Fruit fly (Drosophila melanogaster) whole organism, embryonic: ENCODE measurements around the gene CAH16.

Experiments
- Abd-B ChIP-seq: fragments of 200-800 bp; sonication (Bioruptor generic); optimal IDR thresholded peaks from 2 replicates; lab custom pipeline; 2018; ENCODE audit warnings: missing biosample characterization, mild to moderate bottlenecking, missing genetic modification characterization, moderate library complexity
- Ada2b ChIP-seq: fragments of 200-800 bp; sonication (Bioruptor generic); IDR thresholded peaks from 2 replicates; pipeline ENCODE4 v1.3.6; 2022; ENCODE audit warnings: missing biosample characterization, missing genetic modification characterization
- Aef1 ChIP-seq: fragments of 200-800 bp; sonication (Bioruptor generic); IDR thresholded peaks from 3 replicates; pipeline ENCODE4 v1.3.6; 2022; ENCODE audit warnings: missing biosample characterization, missing genetic modification characterization
- Blimp-1 ChIP-seq: fragments of 200-800 bp; sonication (Bioruptor generic); optimal IDR thresholded peaks from 3 replicates; lab custom pipeline; 2018; ENCODE audit warnings: missing biosample characterization, missing genetic modification characterization, mild to moderate bottlenecking, moderate library complexity, missing genetic modification reagents
- CG12071 ChIP-seq: fragments of 200-800 bp; sonication (Bioruptor generic); optimal IDR thresholded peaks from 3 replicates; lab custom pipeline; 2018; ENCODE audit warnings: missing biosample characterization, mild to moderate bottlenecking, missing genetic modification characterization
- CG12299 ChIP-seq: fragments of 200-800 bp; sonication (Bioruptor generic); optimal IDR thresholded peaks from 2 replicates; lab custom pipeline; 2018; ENCODE audit warnings: missing biosample characterization, mild to moderate bottlenecking, missing genetic modification characterization
- CG1233 ChIP-seq: fragments of 200-800 bp; sonication (Bioruptor generic); optimal IDR thresholded peaks from 4 replicates; lab custom pipeline; 2018; ENCODE audit warnings: missing biosample characterization, mild to moderate bottlenecking, missing genetic modification characterization
- CG12942 ChIP-seq: fragments of 200-800 bp; sonication (Bioruptor generic); optimal IDR thresholded peaks from 3 replicates; lab custom pipeline; 2016; ENCODE audit warnings: missing biosample characterization, missing genetic modification characterization
- CG13624 ChIP-seq: fragments of 200-800 bp; sonication (Bioruptor generic); optimal IDR thresholded peaks from 2 replicates; lab custom pipeline; 2016; ENCODE audit warnings: missing biosample characterization, missing genetic modification characterization
- CG15073 ChIP-seq: fragments of 200-800 bp; sonication (Bioruptor generic); optimal IDR thresholded peaks from 2 replicates; lab custom pipeline; 2016; ENCODE audit warnings: missing biosample characterization, missing genetic modification characterization
- CG16779 ChIP-seq: fragments of 200-800 bp; sonication (Bioruptor generic); IDR thresholded peaks from 2 replicates; pipeline ENCODE4 v1.3.6; 2022; ENCODE audit warnings: missing biosample characterization, missing genetic modification characterization
- CG17612 ChIP-seq: fragments of 200-800 bp; sonication (Bioruptor generic); IDR thresholded peaks from 2 replicates; pipeline ENCODE4 v1.3.6; 2022; ENCODE audit warnings: missing biosample characterization, missing genetic modification characterization
- CG1792 ChIP-seq: fragments of 200-800 bp; sonication (Bioruptor generic); optimal IDR thresholded peaks from 2 replicates; lab custom pipeline; 2016; ENCODE audit warnings: missing biosample characterization, missing genetic modification characterization
- CG1832 ChIP-seq: fragments of 200-800 bp; sonication (Bioruptor generic); optimal IDR thresholded peaks from 2 replicates; lab custom pipeline; 2017; ENCODE audit warnings: missing biosample characterization, mild to moderate bottlenecking, missing genetic modification characterization, inconsistent platforms
- CG34422 ChIP-seq: fragments of 200-800 bp; sonication (Bioruptor generic); IDR thresholded peaks from 3 replicates; pipeline ENCODE4 v1.3.6; 2022; ENCODE audit warnings: missing biosample characterization, missing genetic modification characterization
- CG5245 ChIP-seq: fragments of 200-800 bp; sonication (Bioruptor generic); optimal IDR thresholded peaks from 3 replicates; lab custom pipeline; 2016; ENCODE audit warnings: missing biosample characterization, missing genetic modification characterization
- CG7271 ChIP-seq: fragments of 200-800 bp; sonication (Bioruptor generic); optimal IDR thresholded peaks from 2 replicates; lab custom pipeline; 2018; ENCODE audit warnings: missing biosample characterization, mild to moderate bottlenecking, missing genetic modification characterization, moderate library complexity
- CG7786 ChIP-seq: fragments of 200-800 bp; sonication (Bioruptor generic); optimal IDR thresholded peaks from 2 replicates; lab custom pipeline; 2016; ENCODE audit warnings: missing biosample characterization, missing genetic modification characterization
- CG8089 ChIP-seq: fragments of 200-800 bp; sonication (Bioruptor generic); optimal IDR thresholded peaks from 3 replicates; lab custom pipeline; 2016; ENCODE audit warnings: missing biosample characterization, missing genetic modification characterization
- CkIIα-i1 ChIP-seq: fragments of 200-800 bp; sonication (Bioruptor generic); IDR thresholded peaks from 2 replicates; pipeline ENCODE4 v1.3.6; 2022; ENCODE audit warnings: missing biosample characterization, missing genetic modification characterization
- E2f2 ChIP-seq: fragments of 200-800 bp; sonication (Bioruptor generic); IDR thresholded peaks from 2 replicates; pipeline ENCODE4 v1.3.6; 2022; ENCODE audit warnings: missing biosample characterization, missing genetic modification characterization
- Lpt ChIP-seq: fragments of >200 bp; optimal IDR thresholded peaks from 2 replicates; lab custom pipeline; 2018; ENCODE audit warnings: missing biosample characterization, missing genetic modification characterization
- Mad ChIP-seq: fragments of 200-800 bp; sonication (Bioruptor generic); optimal IDR thresholded peaks from 2 replicates; lab custom pipeline; 2016; ENCODE audit warnings: missing biosample characterization, missing genetic modification characterization
- Nf-YA ChIP-seq: fragments of 200-800 bp; sonication (Bioruptor generic); IDR thresholded peaks from 2 replicates; pipeline ENCODE4 v1.3.6; 2022; ENCODE audit warnings: missing biosample characterization, missing genetic modification characterization
- Optix ChIP-seq: fragments of 200-800 bp; sonication (Bioruptor generic); IDR thresholded peaks from 3 replicates; pipeline ENCODE4 v1.3.6; 2022; ENCODE audit warnings: missing biosample characterization, missing genetic modification characterization
- Taf1 ChIP-seq: fragments of 200-800 bp; sonication (Bioruptor generic); IDR thresholded peaks from 2 replicates; pipeline ENCODE4 v1.3.6; 2022; ENCODE audit warnings: missing biosample characterization, missing genetic modification characterization
- Usf ChIP-seq: fragments of 200-800 bp; sonication (Bioruptor generic); optimal IDR thresholded peaks from 2 replicates; lab custom pipeline; 2017; ENCODE audit warnings: missing genotype, missing biosample characterization, missing genetic modification characterization
- ac ChIP-seq: fragments of 200-800 bp; sonication (Bioruptor generic); optimal IDR thresholded peaks from 3 replicates; lab custom pipeline; 2017; ENCODE audit warnings: missing biosample characterization, mild to moderate bottlenecking, missing genetic modification characterization
- al ChIP-seq: fragments of 200-800 bp; sonication (Bioruptor generic); IDR thresholded peaks from 2 replicates; pipeline ENCODE4 v1.3.6; 2022; ENCODE audit warnings: missing biosample characterization, missing genetic modification characterization
- ap ChIP-seq: fragments of 200-800 bp; sonication (Bioruptor generic); IDR thresholded peaks from 2 replicates; pipeline ENCODE4 v1.3.6; 2022; ENCODE audit warnings: missing biosample characterization, missing genetic modification characterization
- ase ChIP-seq: fragments of 200-800 bp; sonication (Bioruptor generic); IDR thresholded peaks from 3 replicates; pipeline ENCODE4 v1.3.6; 2022; ENCODE audit warnings: missing biosample characterization, missing genetic modification characterization
- dmrt11E ChIP-seq: fragments of 200-800 bp; sonication (Bioruptor generic); optimal IDR thresholded peaks from 3 replicates; lab custom pipeline; 2018; ENCODE audit warnings: missing biosample characterization, mild to moderate bottlenecking, missing genetic modification characterization, moderate library complexity
- dmrt99B ChIP-seq: fragments of 200-800 bp; sonication (Bioruptor generic); optimal IDR thresholded peaks from 2 replicates; lab custom pipeline; 2018; ENCODE audit warnings: missing biosample characterization, mild to moderate bottlenecking, missing genetic modification characterization, moderate library complexity
- eve ChIP-seq, 2 experiments: fragments of >200 bp; optimal IDR thresholded peaks; 2 replicates each; lab custom pipeline; 2017; ENCODE audit warnings: missing biosample characterization in 2 of 2, missing genetic modification characterization in 2 of 2
- fd102C ChIP-seq: fragments of 200-800 bp; sonication (Bioruptor generic); optimal IDR thresholded peaks from 2 replicates; lab custom pipeline; 2018; ENCODE audit warnings: missing biosample characterization, mild to moderate bottlenecking, missing genetic modification characterization, moderate library complexity
- gcm2 ChIP-seq: fragments of 200-800 bp; sonication (Bioruptor generic); optimal IDR thresholded peaks from 2 replicates; lab custom pipeline; 2016; ENCODE audit warnings: missing biosample characterization, missing genetic modification characterization
- hkb ChIP-seq, 2 experiments: fragments of 200-800 bp in 1 of 2; fragments of >200 bp in 1 of 2; sonication (Bioruptor generic) in 1 of 2; IDR thresholded peaks in 1 of 2; optimal IDR thresholded peaks in 1 of 2; 2 replicates each; pipeline versions ENCODE4 v1.3.6 to Lab custom; 2017 to 2022; ENCODE audit warnings: missing biosample characterization in 1 of 2, missing genetic modification characterization in 1 of 2
- insv ChIP-seq, 2 experiments: fragments of 200-800 bp; sonication (Bioruptor generic); optimal IDR thresholded peaks; 3 replicates each; lab custom pipeline; 2016 to 2018; ENCODE audit warnings: missing biosample characterization in 2 of 2, missing genetic modification characterization in 2 of 2
- ken ChIP-seq: fragments of 200-800 bp; sonication (Bioruptor generic); IDR thresholded peaks from 3 replicates; pipeline ENCODE4 v1.3.6; 2022; ENCODE audit warnings: missing biosample characterization, missing genetic modification characterization
- lab ChIP-seq: fragments of 200-800 bp; sonication (Bioruptor generic); optimal IDR thresholded peaks from 3 replicates; lab custom pipeline; 2017; ENCODE audit warnings: missing biosample characterization, missing genetic modification characterization, mild to moderate bottlenecking, moderate library complexity, missing genetic modification reagents
- mirr ChIP-seq: fragments of 200-800 bp; sonication (Bioruptor generic); optimal IDR thresholded peaks from 3 replicates; lab custom pipeline; 2018; ENCODE audit warnings: missing biosample characterization, mild to moderate bottlenecking, missing genetic modification characterization
- pan ChIP-seq, 4 experiments: fragments of >200 bp in 3 of 4; fragments of 200-800 bp in 1 of 4; sonication (Bioruptor generic) in 1 of 4; optimal IDR thresholded peaks in 3 of 4; IDR thresholded peaks in 1 of 4; 2 replicates each; pipeline versions ENCODE4 v1.3.6 to Lab custom; 2017 to 2022; ENCODE audit warnings: missing biosample characterization in 2 of 4, missing genetic modification characterization in 2 of 4, mixed read lengths in 1 of 4
- pita ChIP-seq: fragments of 200-800 bp; sonication (Bioruptor generic); optimal IDR thresholded peaks from 2 replicates; lab custom pipeline; 2017; ENCODE audit warnings: missing biosample characterization, mild to moderate bottlenecking, missing genetic modification characterization
- pros ChIP-seq: fragments of 200-800 bp; sonication (Bioruptor generic); optimal IDR thresholded peaks from 3 replicates; lab custom pipeline; 2019; ENCODE audit warnings: missing biosample characterization, mild to moderate bottlenecking, missing genetic modification characterization, moderate library complexity
- run ChIP-seq: fragments of 200-800 bp; sonication (Bioruptor generic); optimal IDR thresholded peaks from 3 replicates; lab custom pipeline; 2018; ENCODE audit warnings: missing biosample characterization, mild to moderate bottlenecking, missing genetic modification characterization
- sc ChIP-seq, 3 experiments: fragments of >200 bp in 2 of 3; fragments of 200-800 bp in 1 of 3; sonication (Bioruptor generic) in 1 of 3; optimal IDR thresholded peaks; 2 replicates in 2 of 3; 3 replicates in 1 of 3; lab custom pipeline; 2017; ENCODE audit warnings: mild to moderate bottlenecking in 1 of 3, missing biosample characterization in 1 of 3, missing genetic modification characterization in 1 of 3, missing genetic modification reagents in 1 of 3
- schlank ChIP-seq: fragments of 200-800 bp; sonication (Bioruptor generic); optimal IDR thresholded peaks from 2 replicates; lab custom pipeline; 2018; ENCODE audit warnings: missing biosample characterization, mild to moderate bottlenecking, missing genetic modification characterization
- sima ChIP-seq: fragments of 200-800 bp; sonication (Bioruptor generic); optimal IDR thresholded peaks from 2 replicates; lab custom pipeline; 2016; ENCODE audit warnings: missing biosample characterization, missing genetic modification characterization
- ssp ChIP-seq: fragments of 200-800 bp; sonication (Bioruptor generic); IDR thresholded peaks from 2 replicates; pipeline ENCODE4 v1.3.6; 2022; ENCODE audit warnings: missing biosample characterization, missing genetic modification characterization
- wek ChIP-seq: fragments of 200-800 bp; sonication (Bioruptor generic); optimal IDR thresholded peaks from 3 replicates; lab custom pipeline; 2018; ENCODE audit warnings: missing biosample characterization, mild to moderate bottlenecking, missing genetic modification characterization, moderate library complexity

Gene CAH16

DNA sequence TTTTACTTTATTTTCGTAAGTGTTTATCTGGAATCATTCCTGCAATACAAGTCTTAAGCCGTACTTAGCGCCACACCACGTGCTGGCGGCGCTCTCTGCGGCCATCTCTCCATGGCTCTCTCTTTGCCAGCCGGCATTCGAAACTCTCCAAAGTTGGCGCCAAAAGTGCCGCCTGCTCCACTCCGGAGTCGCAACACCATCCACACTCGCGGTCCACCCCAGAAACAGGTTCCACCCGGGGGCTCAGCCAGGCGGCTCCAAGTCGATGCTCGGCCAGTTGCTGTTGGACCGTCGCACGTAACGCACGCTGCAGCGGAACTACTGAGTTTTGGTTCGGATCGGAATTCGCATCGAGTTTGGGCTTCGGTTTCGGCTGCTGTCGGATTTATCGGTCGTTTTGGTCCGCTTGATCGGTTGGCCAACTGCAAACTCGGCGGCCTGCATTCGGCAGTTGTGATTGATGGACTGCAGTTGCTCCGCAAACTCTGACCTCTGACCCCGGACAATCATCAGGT lies 50.9 kb downstream of the CAH16 start, which contains the start of gene CG34347 (continued):
- TF ChIP-seq wek (GFP tag; lab: Kevin White, UChicago), result peak; percentile 7
- no peak for TF ChIP-seq dmrt11E (tag; lab: Kevin White, UChicago)
- TF ChIP-seq gcm2 (GFP tag; lab: Kevin White, UChicago), result no peak
- no peak for TF ChIP-seq Usf (GFP tag; lab: Kevin White, UChicago)
- TF ChIP-seq dmrt99B (tag; lab: Kevin White, UChicago), result no peak
- no peak for TF ChIP-seq CG12942
- no peak for TF ChIP-seq E2f2 (GFP tag; lab: Robert Waterston, UW)
- TF ChIP-seq CG1792 (GFP tag; lab: Kevin White, UChicago), result no peak
- TF ChIP-seq fd102C (GFP tag; lab: Kevin White, UChicago), result no peak
- no peak for TF ChIP-seq ssp (GFP tag; lab: Robert Waterston, UW)
- TF ChIP-seq sc (optimal IDR thresholded peaks at IDR 0.05; lab: Kevin White, UChicago), result no peak
- no peak for TF ChIP-seq sc (GFP tag; optimal IDR thresholded peaks at IDR 0.05; lab: Kevin White, UChicago)
- TF ChIP-seq Ada2b (GFP tag; lab: Robert Waterston, UW), result no peak
- TF ChIP-seq run (tag; lab: Kevin White, UChicago), result no peak
- TF ChIP-seq CG1832, result no peak
- no peak for TF ChIP-seq Taf1 (GFP tag; lab: Robert Waterston, UW)
- TF ChIP-seq ase (GFP tag; lab: Robert Waterston, UW), result no peak
- peak; percentile 78 for TF ChIP-seq CG16779 (GFP tag; lab: Robert Waterston, UW)
- TF ChIP-seq ken, result 0 out of 3 replicates have a peak, but pooled peaks have one; percentile 45
- TF ChIP-seq sima (GFP tag; lab: Kevin White, UChicago), result no peak
- no peak for TF ChIP-seq CG1233
- TF ChIP-seq pros (GFP tag; lab: Kevin White, UChicago), result no peak
- TF ChIP-seq CG8089 (GFP tag; lab: Kevin White, UChicago), result no peak
- no peak for TF ChIP-seq schlank (tag; lab: Kevin White, UChicago)
- no peak for TF ChIP-seq ac (GFP tag; lab: Kevin White, UChicago)
- peak; percentile 38 for TF ChIP-seq CG12071 (GFP tag; lab: Kevin White, UChicago)
- TF ChIP-seq lab (GFP tag; lab: Kevin White, UChicago), result peak; percentile 64
- no peak for TF ChIP-seq pan (optimal IDR thresholded peaks at IDR 0.05; lab: Kevin White, UChicago)
- TF ChIP-seq pan (GFP tag; optimal IDR thresholded peaks at IDR 0.05 in 1 of 2, IDR thresholded peaks at IDR 0.05 in 1 of 2), result peak in 1 of 2 experiments; percentile 48
- peak; percentile 75; the same call in 1 of the 3 replicates for TF ChIP-seq CG34422 (GFP tag; lab: Robert Waterston, UW)
- TF ChIP-seq CG7786 (GFP tag; lab: Kevin White, UChicago), result no peak
- no peak for TF ChIP-seq Abd-B (GFP tag; lab: Kevin White, UChicago)
- no peak for TF ChIP-seq Nf-YA (GFP tag; lab: Robert Waterston, UW)
- TF ChIP-seq al (GFP tag; lab: Robert Waterston, UW), result no peak
- TF ChIP-seq Blimp-1 (GFP tag; lab: Kevin White, UChicago), result no peak
- no peak for TF ChIP-seq CkIIα-i1
- no peak for TF ChIP-seq Aef1 (GFP tag; lab: Robert Waterston, UW)
- no peak for TF ChIP-seq CG12299 (tag; lab: Kevin White, UChicago)
- TF ChIP-seq Mad, result no peak
- no peak for TF ChIP-seq CG7271
- no peak for TF ChIP-seq pita (GFP tag; lab: Kevin White, UChicago)
- TF ChIP-seq CG15073, result no peak
- no peak for TF ChIP-seq ap (GFP tag; lab: Robert Waterston, UW)
- no peak for TF ChIP-seq CG17612 (GFP tag; lab: Robert Waterston, UW)
- TF ChIP-seq Lpt (GFP tag; lab: Kevin White, UChicago), result no peak
- no peak for TF ChIP-seq insv (GFP tag; optimal IDR thresholded peaks at IDR 0.05; lab: Kevin White, UChicago)
- TF ChIP-seq mirr, result peak; percentile 38
- no peak for TF ChIP-seq hkb (optimal IDR thresholded peaks at IDR 0.05; lab: Kevin White, UChicago)
- 0 out of 2 replicates have a peak, but pooled peaks have one; percentile 26 for TF ChIP-seq hkb (GFP tag; IDR thresholded peaks at IDR 0.05; lab: Robert Waterston, UW)
- TF ChIP-seq CG13624 (GFP tag; lab: Kevin White, UChicago), result peak; percentile 15
- TF ChIP-seq eve (GFP tag; optimal IDR thresholded peaks at IDR 0.05; lab: Kevin White, UChicago), result no peak
- no peak for TF ChIP-seq Optix
- no peak for TF ChIP-seq CG5245
